Worm (Caenorhabditis elegans) whole organism, L4/young adult: ENCODE measurements around the gene F41E6.17.

Experiments
- W03F9.2 ChIP-seq: fragments of 150-350 bp; optimal IDR thresholded peaks from 2 replicates; lab custom pipeline; 2014; ENCODE audit warnings: missing biosample characterization, missing genetic modification characterization
- dao-5 ChIP-seq: sonication (generic microtip); optimal IDR thresholded peaks from 2 replicates; lab custom pipeline; 2016; ENCODE audit warnings: missing genotype, missing genetic modification characterization, moderate library complexity, missing compliant biosample characterization
- him-1 ChIP-seq: sonication (generic microtip); optimal IDR thresholded peaks from 2 replicates; lab custom pipeline; 2016; ENCODE audit warnings: missing genotype, missing genetic modification reagents, missing genetic modification characterization, missing compliant biosample characterization

The F41E6.17 gene

DNA sequence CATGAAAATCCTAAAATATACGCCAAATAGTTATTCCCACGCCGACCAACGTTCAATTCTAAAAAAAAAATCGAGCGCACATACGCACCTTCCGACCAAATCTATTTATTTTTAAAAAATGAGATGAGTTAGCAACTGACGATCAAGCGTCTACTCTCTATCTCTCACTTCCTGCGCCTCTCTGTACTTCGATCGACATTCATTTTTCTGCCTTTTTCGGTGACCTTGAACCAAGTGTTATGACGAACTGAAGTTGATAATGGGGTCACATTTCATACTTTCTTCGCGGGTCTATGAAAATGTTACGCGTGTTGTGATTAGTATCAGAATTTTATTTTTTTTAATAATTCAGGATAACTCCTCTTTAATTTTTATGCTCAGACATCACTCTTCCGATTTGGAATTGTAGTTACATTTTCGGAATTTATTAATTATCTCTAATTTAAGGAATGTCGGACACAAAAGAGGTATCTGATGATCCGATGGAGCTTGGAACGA, 16.5 kb upstream of the F41E6.17 start, which contains the start of gene smk-1:
Gene smk-1, plus strand, starts transcription at position 448 of the 498 bp plus-strand sequence.
- no peak for TF ChIP-seq dao-5 (tag; lab: Kevin White, UChicago)
- TF ChIP-seq him-1 (tag; lab: Kevin White, UChicago) = no peak
- TF ChIP-seq W03F9.2 (tag; lab: Kevin White, UChicago) = no peak

DNA sequence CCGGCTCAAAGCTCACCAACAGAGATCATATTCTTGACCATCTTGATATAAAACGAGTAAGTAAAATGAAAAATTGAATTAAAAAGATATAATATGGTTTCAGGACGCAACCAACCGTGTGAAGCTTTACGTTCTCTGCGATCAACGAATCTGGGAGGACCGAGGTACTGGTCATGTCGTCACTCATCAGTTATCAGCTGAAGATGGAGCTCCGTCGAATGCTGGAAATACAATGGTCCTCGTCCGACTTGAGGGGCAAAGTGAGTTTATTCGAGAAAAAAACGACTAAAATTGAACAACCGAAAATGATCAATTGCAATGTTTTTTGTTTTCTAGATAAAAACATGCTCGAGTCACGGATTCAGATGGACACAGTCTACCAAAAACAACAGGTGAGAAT, 15.4 kb upstream of the F41E6.17 start:
- TF ChIP-seq dao-5 (tag; lab: Kevin White, UChicago) (no peak), W03F9.2 (tag; lab: Kevin White, UChicago) (no peak), him-1 (tag; lab: Kevin White, UChicago) (no peak)

DNA sequence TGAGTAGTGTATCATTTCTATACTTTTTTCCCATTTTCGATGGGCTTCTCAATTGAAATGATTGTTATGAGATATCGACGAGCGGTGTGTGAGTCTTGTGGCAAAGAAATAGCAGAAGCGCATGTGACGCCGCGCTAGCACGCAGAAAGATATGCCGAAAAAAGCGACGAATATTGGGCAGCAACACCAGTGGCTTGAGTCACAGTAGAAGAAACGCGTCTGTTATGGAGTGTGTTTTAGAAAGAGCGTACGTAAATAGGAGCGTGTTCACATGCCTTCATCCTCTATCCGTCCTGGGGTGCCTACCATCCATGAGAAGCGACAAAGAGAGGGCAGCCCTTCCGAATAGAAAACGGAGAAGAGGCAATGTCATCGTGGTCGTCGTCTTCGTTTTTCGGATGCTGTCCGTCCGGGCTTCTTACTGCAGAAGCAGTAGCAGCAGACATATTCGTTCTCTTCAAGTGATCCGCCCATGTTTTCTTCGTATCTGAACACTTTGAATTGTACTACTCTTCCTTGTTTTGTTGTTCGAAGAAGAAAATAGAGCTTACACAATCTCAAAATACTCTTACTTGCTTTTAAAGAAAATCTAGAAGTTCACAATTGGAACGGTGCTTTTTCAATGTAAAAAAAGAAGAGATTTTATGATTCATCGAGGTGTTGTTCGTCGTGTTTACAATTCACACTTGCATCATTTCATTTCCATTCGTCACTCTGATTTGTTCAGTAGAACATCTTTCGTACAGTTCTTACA, 13.9 kb upstream of the F41E6.17 start:
- TF ChIP-seq W03F9.2 (tag; lab: Kevin White, UChicago) (no peak), dao-5 (tag; lab: Kevin White, UChicago) (no peak), him-1 (tag; lab: Kevin White, UChicago) (no peak)

DNA sequence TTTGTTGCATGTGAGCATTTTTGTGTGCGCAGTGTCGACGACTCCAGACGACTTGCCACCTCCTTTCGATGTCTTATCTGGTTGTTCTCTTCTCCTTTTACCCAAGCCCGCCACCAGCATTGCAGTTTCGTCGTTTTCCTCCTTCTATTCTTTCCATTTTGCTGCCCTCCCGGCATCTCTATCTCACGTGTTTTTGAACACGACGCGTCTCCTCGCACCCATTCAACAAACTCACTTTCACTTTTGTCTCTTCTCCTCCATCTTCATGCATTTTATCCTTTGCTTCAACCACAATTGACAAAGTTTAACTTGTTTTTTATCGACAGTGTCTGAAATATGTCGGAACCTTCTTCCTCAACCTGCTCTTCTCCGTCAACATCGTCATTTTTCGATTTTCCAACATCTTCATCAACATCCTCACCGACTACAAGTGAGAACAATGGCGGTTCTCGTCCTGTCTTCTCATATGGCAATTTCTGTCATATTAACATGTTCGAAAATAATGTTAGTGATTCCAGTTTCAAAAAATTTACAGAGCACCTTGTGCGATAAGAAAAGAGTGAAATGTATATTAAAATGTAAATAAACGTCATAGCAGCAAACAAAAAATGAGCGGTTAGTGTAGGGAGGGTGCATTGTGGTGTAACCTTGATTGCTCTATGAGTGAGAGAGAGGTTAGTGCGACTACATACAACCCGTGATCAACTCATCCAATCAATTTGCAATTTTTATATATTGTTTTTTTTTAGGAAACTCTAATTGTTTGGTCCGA, 13.1 kb upstream of the F41E6.17 start, which contains the start of gene fip-4:
Gene fip-4, minus strand, starts transcription at position 636 of the 772 bp plus-strand sequence.
- TF ChIP-seq dao-5 (tag; lab: Kevin White, UChicago) (no peak), W03F9.2 (tag; lab: Kevin White, UChicago) (no peak), him-1 (tag; lab: Kevin White, UChicago) (no peak)

DNA sequence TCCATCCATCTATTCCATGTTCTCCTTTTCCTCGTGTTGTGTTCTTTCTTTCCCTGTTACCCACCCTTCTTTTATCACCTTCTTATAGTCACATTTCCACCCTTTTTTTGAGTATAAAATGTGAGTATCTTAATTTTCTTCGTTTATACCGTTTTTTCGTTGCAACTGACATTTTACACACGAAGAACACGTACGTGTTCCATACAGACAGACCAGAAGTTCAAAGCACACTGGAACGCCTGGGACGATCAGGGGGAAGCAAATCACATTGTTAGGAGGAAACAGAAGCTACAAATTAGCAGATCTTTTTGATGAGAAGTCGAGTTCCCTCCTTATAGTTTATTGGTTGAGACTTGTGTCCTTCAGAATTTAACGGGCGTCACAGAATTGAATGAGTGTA, 8.2 kb upstream of the F41E6.17 start:
- TF ChIP-seq dao-5 (tag; lab: Kevin White, UChicago) (no peak), him-1 (tag; lab: Kevin White, UChicago) (no peak), W03F9.2 (tag; lab: Kevin White, UChicago) (no peak)

DNA sequence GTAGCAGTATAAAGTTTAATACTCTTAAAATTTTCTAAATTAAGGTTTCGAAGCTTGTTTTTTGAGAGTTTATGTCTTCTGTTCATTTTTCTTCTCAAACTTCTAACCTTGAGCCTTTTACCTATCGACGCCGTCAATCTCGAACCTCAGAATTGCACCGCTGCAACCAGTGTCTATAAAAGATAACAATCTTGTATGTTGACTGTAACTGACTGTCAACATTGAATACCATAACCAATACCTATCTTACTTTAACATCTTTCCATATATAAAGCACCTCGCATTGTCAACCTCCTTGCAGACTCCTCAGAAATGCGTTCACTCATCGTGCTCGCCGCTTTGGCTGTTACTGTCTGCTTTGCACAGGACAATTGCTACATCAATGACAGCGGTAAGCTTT, 5.2 kb upstream of the F41E6.17 start, which contains the start of gene grd-5:
Gene grd-5, plus strand, starts transcription at position 295 of the 400 bp plus-strand sequence.
- TF ChIP-seq him-1 (tag; lab: Kevin White, UChicago) (no peak), dao-5 (tag; lab: Kevin White, UChicago) (no peak), W03F9.2 (tag; lab: Kevin White, UChicago) (no peak)

DNA sequence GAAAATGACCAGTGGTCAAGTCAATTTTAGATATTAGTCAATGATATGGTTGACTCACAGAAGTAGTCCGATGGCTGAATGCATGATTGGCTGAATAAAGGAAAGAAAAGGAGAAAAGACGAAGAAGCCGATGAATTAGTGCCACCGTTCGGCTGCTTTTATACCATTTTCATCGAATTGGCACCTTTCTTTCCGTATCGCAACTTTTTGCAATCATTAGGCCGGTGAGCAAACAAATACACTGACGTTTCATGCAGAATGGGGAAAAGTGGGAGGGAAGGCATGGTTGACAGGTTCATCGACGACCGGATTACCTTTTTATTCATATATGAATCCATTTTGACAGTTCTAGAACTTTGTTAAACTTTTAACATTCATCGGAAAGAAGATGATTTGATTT, 2.7 kb upstream of the F41E6.17 start, which contains the start of gene idpc-2:
Gene idpc-2, minus strand, starts transcription at position 101 of the 400 bp plus-strand sequence.
- TF ChIP-seq dao-5 (tag; lab: Kevin White, UChicago) (no peak), W03F9.2 (tag; lab: Kevin White, UChicago) (no peak), him-1 (tag; lab: Kevin White, UChicago) (no peak)

DNA sequence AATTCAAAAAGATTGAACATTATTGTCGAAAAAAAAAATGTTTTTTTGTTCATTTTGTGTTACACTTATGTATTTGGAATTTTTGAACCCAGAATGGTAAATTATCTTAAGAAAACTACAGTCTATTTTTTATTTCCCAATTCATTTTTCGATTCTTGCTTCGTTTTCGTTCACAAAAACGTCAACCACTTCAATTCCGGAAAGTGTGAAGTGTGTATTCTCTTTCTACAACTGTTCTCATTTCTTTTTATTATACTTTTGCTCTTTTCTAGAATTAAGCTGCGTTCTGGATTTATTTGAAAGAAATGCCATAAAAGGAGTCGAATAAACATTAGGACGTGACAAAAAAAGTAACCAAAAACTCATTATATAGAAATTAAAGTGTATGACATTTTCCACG, 1.6 kb upstream of the F41E6.17 start, which contains the start of gene F41E6.1:
Gene F41E6.1, plus strand, starts transcription at position 301 of the 400 bp plus-strand sequence.
- TF ChIP-seq him-1 (tag; lab: Kevin White, UChicago) (no peak), W03F9.2 (tag; lab: Kevin White, UChicago) (no peak), dao-5 (tag; lab: Kevin White, UChicago) (no peak)

DNA sequence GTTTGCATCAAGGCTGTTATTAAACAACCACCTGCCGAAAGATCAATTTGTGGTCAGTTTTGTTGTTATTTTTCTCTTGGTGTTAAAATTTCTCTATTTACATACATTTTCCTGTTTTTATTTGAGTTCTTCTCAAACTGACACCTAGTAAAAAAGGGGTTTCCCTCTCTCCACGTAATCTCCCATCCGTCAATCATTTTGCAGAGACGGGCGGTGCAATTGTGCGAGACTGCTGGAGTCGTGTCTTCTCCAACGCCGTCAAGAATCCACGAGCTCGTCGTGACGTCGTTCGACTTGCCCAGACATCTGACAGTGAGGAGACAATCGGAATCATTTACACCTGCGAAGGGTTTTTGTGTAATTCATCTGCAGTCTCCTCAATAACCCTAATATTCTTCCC, 2.5 kb downstream of the F41E6.17 start:
- TF ChIP-seq dao-5 (tag; lab: Kevin White, UChicago) = no peak
- TF ChIP-seq W03F9.2 (tag; lab: Kevin White, UChicago) = no peak
- no peak for TF ChIP-seq him-1 (tag; lab: Kevin White, UChicago)

DNA sequence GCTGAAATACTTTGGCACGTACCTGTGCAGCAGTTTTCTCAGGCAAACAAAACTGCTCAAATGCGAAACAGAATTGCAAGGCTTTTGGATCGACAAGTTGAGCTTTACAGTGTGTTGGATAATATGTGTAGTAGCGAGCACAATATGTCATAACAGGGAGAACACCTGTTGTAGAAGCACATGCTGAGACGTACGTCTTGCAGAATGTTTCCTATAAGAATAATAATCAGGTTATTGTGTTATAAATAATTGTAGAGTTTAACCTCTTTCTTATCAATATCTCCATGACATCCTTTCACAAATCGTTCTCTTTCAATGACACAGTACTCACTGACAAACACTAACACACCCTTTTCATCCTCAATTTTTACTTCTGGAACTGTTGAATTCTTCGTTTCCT, 3.7 kb downstream of the F41E6.17 start:
- TF ChIP-seq W03F9.2 (tag; lab: Kevin White, UChicago) (no peak), him-1 (tag; lab: Kevin White, UChicago) (no peak), dao-5 (tag; lab: Kevin White, UChicago) (no peak)

DNA sequence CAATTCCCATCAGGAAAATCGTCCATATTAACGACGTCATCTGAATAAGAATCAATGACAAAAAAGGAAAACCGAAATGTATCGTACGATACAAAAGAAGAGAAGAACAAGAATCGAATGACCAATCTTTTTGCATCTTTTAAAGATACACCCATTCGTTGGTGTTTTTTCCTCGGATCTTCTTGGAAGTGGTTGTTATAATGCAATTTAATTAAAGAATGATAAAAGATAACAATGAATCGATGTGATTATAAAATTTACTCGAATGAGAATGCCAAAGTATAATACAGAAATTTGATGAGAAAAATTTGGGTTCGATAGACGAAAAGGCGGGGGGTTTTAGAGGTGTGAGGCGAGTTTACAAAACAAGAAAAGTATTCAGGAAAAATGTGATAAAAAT, 5.1 kb downstream of the F41E6.17 start, which contains the start of gene F41E6.12:
Gene F41E6.12, minus strand, starts transcription at position 101 of the 400 bp plus-strand sequence.
- no peak for TF ChIP-seq W03F9.2 (tag; lab: Kevin White, UChicago)

DNA sequence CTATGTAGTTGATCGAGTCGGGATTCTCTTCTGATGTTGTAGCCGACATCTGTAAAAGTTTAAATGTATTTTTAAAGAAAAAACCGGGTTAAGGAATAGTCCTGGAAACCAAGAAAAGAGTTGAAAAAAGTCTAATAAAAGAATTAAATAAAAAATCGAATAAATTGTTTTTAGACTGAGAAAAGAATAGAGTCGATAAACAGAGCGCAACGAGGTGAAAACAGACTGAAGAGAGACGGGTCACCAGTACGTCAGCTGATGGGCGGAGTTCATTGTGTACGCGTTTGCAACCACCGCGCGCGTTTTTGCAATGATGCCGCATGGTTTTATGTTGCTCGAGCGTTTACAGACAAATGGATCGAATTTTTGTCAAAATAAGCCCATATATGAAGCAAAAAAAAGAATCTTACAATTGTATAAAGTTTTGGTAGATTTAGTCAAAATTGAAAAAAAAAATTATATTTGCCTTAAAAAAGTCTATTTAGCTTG, 7.4 kb downstream of the F41E6.17 start, which contains the start of gene atg-18:
Gene atg-18, minus strand, starts transcription at position 51 of the 489 bp plus-strand sequence.
- TF ChIP-seq him-1 (tag; lab: Kevin White, UChicago) (no peak), dao-5 (tag; lab: Kevin White, UChicago) (no peak), W03F9.2 (tag; lab: Kevin White, UChicago) (peak; percentile 47)

DNA sequence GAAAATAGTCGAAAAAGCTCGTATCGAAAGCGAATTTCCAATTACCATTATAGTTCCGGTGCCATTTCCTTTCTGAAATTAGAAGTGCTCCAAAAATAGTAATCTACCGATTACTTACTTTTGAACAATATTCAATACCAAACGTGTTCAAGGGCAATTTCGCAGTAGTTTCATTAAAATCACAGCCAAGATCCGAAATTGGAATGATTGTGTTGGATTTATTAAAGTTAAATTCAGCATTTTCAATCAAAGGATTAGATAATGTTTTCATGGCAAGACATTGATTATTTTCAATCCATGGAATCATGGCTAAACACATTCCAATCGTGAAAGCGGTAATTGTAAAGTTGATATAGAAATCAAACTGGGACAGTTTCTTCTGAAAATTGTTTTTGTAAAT, 8.9 kb downstream of the F41E6.17 start:
- TF ChIP-seq dao-5 (tag; lab: Kevin White, UChicago) (no peak), him-1 (tag; lab: Kevin White, UChicago) (no peak), W03F9.2 (tag; lab: Kevin White, UChicago) (no peak)
